Worm (Caenorhabditis elegans): ENCODE results near the gene ZK892.6.

ce11 chrII:9974967-9975366 is 5.0 kb downstream of the ZK892.6 start, which contains the start of gene aakg-5:
- TF ChIP-seq ces-1 (GFP tag; optimal IDR thresholded peaks at IDR 0.05) (no peak), elt-2 (tag; optimal IDR thresholded peaks at IDR 0.05) (peak; percentile 80), nhr-76 (tag; optimal IDR thresholded peaks at IDR 0.05) (no peak), lsy-2 (tag; optimal IDR thresholded peaks at IDR 0.05) (peak; percentile 78 to 89), fos-1 (tag; optimal IDR thresholded peaks at IDR 0.05) (peak; percentile 67), sptf-1 (tag; optimal IDR thresholded peaks at IDR 0.05) (no peak), jun-1 (tag; optimal IDR thresholded peaks at IDR 0.05) (peak; percentile 72), snpc-4 (tag; optimal IDR thresholded peaks at IDR 0.05) (peak; percentile 41), nhr-237 (tag; optimal IDR thresholded peaks at IDR 0.05) (peak; percentile 45), nhr-12 (tag; optimal IDR thresholded peaks at IDR 0.05) (no peak), dpl-1 (GFP tag; optimal IDR thresholded peaks at IDR 0.05) (peak; percentile 59 to 66 (median 62)), zag-1 (tag; optimal IDR thresholded peaks at IDR 0.05) (no peak), lin-14 (GFP tag; optimal IDR thresholded peaks at IDR 0.05) (peak; percentile 96)

Data from whole organism, L1 larva.